Fruit fly (Drosophila melanogaster) whole organism, embryonic: ENCODE results near the gene CG31431.

ENCODE experiments used
- CG1024 ChIP-seq: fragments of 200-800 bp; sonication (Bioruptor generic); IDR thresholded peaks from 2 replicates; pipeline ENCODE4 v1.3.6; 2022; ENCODE audit warnings: missing biosample characterization, missing genetic modification characterization
- CG10543 ChIP-seq: fragments of 200-800 bp; sonication (Bioruptor generic); optimal IDR thresholded peaks from 3 replicates; lab custom pipeline; 2017; ENCODE audit warnings: missing biosample characterization, mild to moderate bottlenecking, missing genetic modification characterization, moderate library complexity
- CG10979 ChIP-seq: fragments of 200-800 bp; sonication (Bioruptor generic); optimal IDR thresholded peaks from 2 replicates; lab custom pipeline; 2018; ENCODE audit warnings: missing biosample characterization, mild to moderate bottlenecking, missing genetic modification characterization, moderate library complexity
- CG1233 ChIP-seq: fragments of 200-800 bp; sonication (Bioruptor generic); optimal IDR thresholded peaks from 4 replicates; lab custom pipeline; 2018; ENCODE audit warnings: missing biosample characterization, mild to moderate bottlenecking, missing genetic modification characterization
- CG12659 ChIP-seq: fragments of 200-800 bp; sonication (Bioruptor generic); optimal IDR thresholded peaks from 3 replicates; lab custom pipeline; 2017; ENCODE audit warnings: mild to moderate bottlenecking, missing biosample characterization, missing genetic modification reagents, missing genetic modification characterization
- CG13296 ChIP-seq: fragments of 200-800 bp; sonication (Bioruptor generic); optimal IDR thresholded peaks from 3 replicates; lab custom pipeline; 2018; ENCODE audit warnings: missing biosample characterization, mild to moderate bottlenecking, missing genetic modification characterization
- CG14014 ChIP-seq: fragments of 200-800 bp; sonication (Bioruptor generic); IDR thresholded peaks from 2 replicates; pipeline ENCODE4 v1.3.6; 2022; ENCODE audit warnings: missing biosample characterization, missing genetic modification characterization
- CG15696 ChIP-seq: fragments of 200-800 bp; sonication (Bioruptor generic); optimal IDR thresholded peaks from 2 replicates; lab custom pipeline; 2019; ENCODE audit warnings: missing biosample characterization, mild to moderate bottlenecking, missing genetic modification characterization, moderate library complexity
- CG17328 ChIP-seq: fragments of 200-800 bp; sonication (Bioruptor generic); IDR thresholded peaks from 2 replicates; pipeline ENCODE4 v1.3.6; 2022; ENCODE audit warnings: missing biosample characterization, missing genetic modification characterization
- CG17802 ChIP-seq: fragments of 200-800 bp; sonication (Bioruptor generic); optimal IDR thresholded peaks from 2 replicates; lab custom pipeline; 2018; ENCODE audit warnings: missing biosample characterization, mild to moderate bottlenecking, missing genetic modification characterization, moderate library complexity
- CG2678 ChIP-seq: fragments of 200-800 bp; sonication (Bioruptor generic); optimal IDR thresholded peaks from 3 replicates; lab custom pipeline; 2019; ENCODE audit warnings: missing biosample characterization, mild to moderate bottlenecking, missing genetic modification characterization, moderate library complexity
- CG3281 ChIP-seq: fragments of 200-800 bp; sonication (Bioruptor generic); optimal IDR thresholded peaks from 3 replicates; lab custom pipeline; 2017; ENCODE audit warnings: missing biosample characterization, mild to moderate bottlenecking, missing genetic modification characterization
- CG34422 ChIP-seq: fragments of 200-800 bp; sonication (Bioruptor generic); IDR thresholded peaks from 3 replicates; pipeline ENCODE4 v1.3.6; 2022; ENCODE audit warnings: missing biosample characterization, missing genetic modification characterization
- CG4820 ChIP-seq: fragments of 200-800 bp; sonication (Bioruptor generic); optimal IDR thresholded peaks from 3 replicates; lab custom pipeline; 2016; ENCODE audit warnings: missing biosample characterization, missing genetic modification characterization
- CG6765 ChIP-seq: fragments of 200-800 bp; sonication (Bioruptor generic); optimal IDR thresholded peaks from 3 replicates; lab custom pipeline; 2017; ENCODE audit warnings: missing biosample characterization, mild to moderate bottlenecking, missing genetic modification characterization
- CG7963 ChIP-seq: fragments of 200-800 bp; sonication (Bioruptor generic); IDR thresholded peaks from 3 replicates; pipeline ENCODE4 v1.3.6; 2022; ENCODE audit warnings: missing biosample characterization, missing genetic modification characterization; ENCODE audit not compliant: partially characterized antibody
- CG8290 ChIP-seq, 3 experiments: fragments of 200-800 bp; sonication (Bioruptor generic); optimal IDR thresholded peaks; 2 replicates each; lab custom pipeline; 2016 to 2019; ENCODE audit warnings: missing biosample characterization in 3 of 3, missing genetic modification characterization in 3 of 3, mild to moderate bottlenecking in 2 of 3, moderate library complexity in 1 of 3
- HHEX ChIP-seq: fragments of 200-800 bp; sonication (Bioruptor generic); optimal IDR thresholded peaks from 3 replicates; lab custom pipeline; 2017; ENCODE audit warnings: missing biosample characterization, mild to moderate bottlenecking, missing genetic modification characterization, missing genetic modification reagents
- HLHmδ ChIP-seq: fragments of 200-800 bp; sonication (Bioruptor generic); optimal IDR thresholded peaks from 2 replicates; lab custom pipeline; 2018; ENCODE audit warnings: missing biosample characterization, mild to moderate bottlenecking, missing genetic modification characterization, moderate library complexity
- Hr39 ChIP-seq: fragments of >200 bp; optimal IDR thresholded peaks from 2 replicates; lab custom pipeline; 2017
- Lhr ChIP-seq: fragments of 200-800 bp; sonication (Bioruptor generic); optimal IDR thresholded peaks from 3 replicates; lab custom pipeline; 2017; ENCODE audit warnings: mild to moderate bottlenecking, missing biosample characterization, missing genetic modification reagents, missing genetic modification characterization
- Med ChIP-seq: fragments of 200-800 bp; sonication (Bioruptor generic); peaks from one replicate; lab custom pipeline; 2016; ENCODE audit warnings: missing biosample characterization, missing genetic modification characterization, mild to moderate bottlenecking, inconsistent platforms, moderate library complexity
- Meics ChIP-seq: fragments of 200-800 bp; sonication (Bioruptor generic); optimal IDR thresholded peaks from 2 replicates; lab custom pipeline; 2017; ENCODE audit warnings: missing biosample characterization, mild to moderate bottlenecking, missing genetic modification characterization
- NFAT ChIP-seq: fragments of 200-800 bp; sonication (Bioruptor generic); IDR thresholded peaks from 2 replicates; pipeline ENCODE4 v1.3.6; 2022; ENCODE audit warnings: missing biosample characterization, missing genetic modification characterization
- Trl ChIP-seq, 3 experiments: fragments of >200 bp in 2 of 3; fragments of 200-800 bp in 1 of 3; sonication (Bioruptor generic) in 1 of 3; optimal IDR thresholded peaks; 2 replicates in 1 of 3; 3 replicates in 2 of 3; lab custom pipeline; 2016 to 2017; ENCODE audit warnings: missing biosample characterization in 1 of 3, missing genetic modification characterization in 1 of 3
- abd-A ChIP-seq: fragments of 200-800 bp; sonication (Bioruptor generic); optimal IDR thresholded peaks from 3 replicates; lab custom pipeline; 2019; ENCODE audit warnings: missing biosample characterization, mild to moderate bottlenecking, missing genetic modification characterization, moderate library complexity
- ap ChIP-seq: fragments of 200-800 bp; sonication (Bioruptor generic); IDR thresholded peaks from 2 replicates; pipeline ENCODE4 v1.3.6; 2022; ENCODE audit warnings: missing biosample characterization, missing genetic modification characterization
- ase ChIP-seq: fragments of 200-800 bp; sonication (Bioruptor generic); IDR thresholded peaks from 3 replicates; pipeline ENCODE4 v1.3.6; 2022; ENCODE audit warnings: missing biosample characterization, missing genetic modification characterization
- bab2 ChIP-seq: fragments of 200-800 bp; sonication (Bioruptor generic); optimal IDR thresholded peaks from 2 replicates; lab custom pipeline; 2016; ENCODE audit warnings: missing biosample characterization, missing genetic modification characterization
- dmrt11E ChIP-seq: fragments of 200-800 bp; sonication (Bioruptor generic); optimal IDR thresholded peaks from 3 replicates; lab custom pipeline; 2018; ENCODE audit warnings: missing biosample characterization, mild to moderate bottlenecking, missing genetic modification characterization, moderate library complexity
- fd3F ChIP-seq: fragments of 200-800 bp; sonication (Bioruptor generic); optimal IDR thresholded peaks from 2 replicates; lab custom pipeline; 2018; ENCODE audit warnings: missing biosample characterization, mild to moderate bottlenecking, missing genetic modification characterization, moderate library complexity
- fd96Cb ChIP-seq: fragments of 200-800 bp; sonication (Bioruptor generic); optimal IDR thresholded peaks from 2 replicates; lab custom pipeline; 2018; ENCODE audit warnings: missing biosample characterization, mild to moderate bottlenecking, missing genetic modification characterization, moderate library complexity
- fru ChIP-seq: fragments of >200 bp; optimal IDR thresholded peaks from 2 replicates; lab custom pipeline; 2017
- gem ChIP-seq: fragments of 200-800 bp; sonication (Bioruptor generic); optimal IDR thresholded peaks from 2 replicates; lab custom pipeline; 2019; ENCODE audit warnings: missing biosample characterization, mild to moderate bottlenecking, missing genetic modification characterization, moderate library complexity
- grau ChIP-seq: fragments of 200-800 bp; optimal IDR thresholded peaks from 3 replicates; lab custom pipeline; 2019; ENCODE audit warnings: missing biosample characterization, mild to moderate bottlenecking, missing genetic modification characterization, moderate library complexity
- lab ChIP-seq: fragments of 200-800 bp; sonication (Bioruptor generic); optimal IDR thresholded peaks from 3 replicates; lab custom pipeline; 2017; ENCODE audit warnings: missing biosample characterization, missing genetic modification characterization, mild to moderate bottlenecking, moderate library complexity, missing genetic modification reagents
- lola ChIP-seq, 3 experiments: fragments of >200 bp in 2 of 3; fragments of 200-800 bp in 1 of 3; sonication (Bioruptor generic) in 1 of 3; optimal IDR thresholded peaks; 2 replicates each; lab custom pipeline; 2017 to 2019; ENCODE audit warnings: missing biosample characterization in 3 of 3, missing genetic modification characterization in 3 of 3, mild to moderate bottlenecking in 1 of 3, moderate library complexity in 1 of 3
- maf-S ChIP-seq: fragments of 200-800 bp; sonication (Bioruptor generic); optimal IDR thresholded peaks from 2 replicates; lab custom pipeline; 2016; ENCODE audit warnings: missing biosample characterization, missing genetic modification characterization
- mirr ChIP-seq: fragments of 200-800 bp; sonication (Bioruptor generic); optimal IDR thresholded peaks from 3 replicates; lab custom pipeline; 2018; ENCODE audit warnings: missing biosample characterization, mild to moderate bottlenecking, missing genetic modification characterization
- odd ChIP-seq: fragments of 200-800 bp; sonication (Bioruptor generic); optimal IDR thresholded peaks from 2 replicates; lab custom pipeline; 2017; ENCODE audit warnings: missing biosample characterization, mild to moderate bottlenecking, missing genetic modification characterization
- ranshi ChIP-seq: fragments of 200-800 bp; sonication (Bioruptor generic); IDR thresholded peaks from 2 replicates; pipeline ENCODE4 v1.3.6; 2022; ENCODE audit warnings: missing biosample characterization, missing genetic modification characterization
- row ChIP-seq: fragments of 200-800 bp; sonication (Bioruptor generic); IDR thresholded peaks from 3 replicates; pipeline ENCODE4 v1.3.6; 2022; ENCODE audit warnings: missing biosample characterization, missing genetic modification characterization
- sens ChIP-seq: fragments of 200-800 bp; sonication (Bioruptor generic); peaks from one replicate; lab custom pipeline; 2016; ENCODE audit warnings: missing biosample characterization, missing genetic modification characterization
- sr ChIP-seq: fragments of 200-800 bp; sonication (Bioruptor generic); IDR thresholded peaks from 3 replicates; pipeline ENCODE4 v1.3.6; 2022; ENCODE audit warnings: missing biosample characterization, missing genetic modification characterization
- sug ChIP-seq: fragments of 200-800 bp; optimal IDR thresholded peaks from 2 replicates; lab custom pipeline; 2019; ENCODE audit warnings: missing biosample characterization, mild to moderate bottlenecking, missing genetic modification characterization, moderate library complexity
- wek ChIP-seq: fragments of 200-800 bp; sonication (Bioruptor generic); optimal IDR thresholded peaks from 3 replicates; lab custom pipeline; 2018; ENCODE audit warnings: missing biosample characterization, mild to moderate bottlenecking, missing genetic modification characterization, moderate library complexity

Gene CG31431

dm6 chr3R:21856098-21856872 is 14.2 kb upstream of the CG31431 start, which contains the start of gene glec (continued):
- TF ChIP-seq CG7963 (GFP tag; lab: Robert Waterston, UW) (no peak; the same call in 2 of the 3 replicates), wek (GFP tag; lab: Kevin White, UChicago) (peak; percentile 21), HLHmδ (peak; percentile 87), NFAT (peak; percentile 71), CG17328 (GFP tag; lab: Robert Waterston, UW) (peak; percentile 45; the same call in 1 of the 2 replicates), fru (lab: Kevin White, UChicago) (no peak)

DNA sequence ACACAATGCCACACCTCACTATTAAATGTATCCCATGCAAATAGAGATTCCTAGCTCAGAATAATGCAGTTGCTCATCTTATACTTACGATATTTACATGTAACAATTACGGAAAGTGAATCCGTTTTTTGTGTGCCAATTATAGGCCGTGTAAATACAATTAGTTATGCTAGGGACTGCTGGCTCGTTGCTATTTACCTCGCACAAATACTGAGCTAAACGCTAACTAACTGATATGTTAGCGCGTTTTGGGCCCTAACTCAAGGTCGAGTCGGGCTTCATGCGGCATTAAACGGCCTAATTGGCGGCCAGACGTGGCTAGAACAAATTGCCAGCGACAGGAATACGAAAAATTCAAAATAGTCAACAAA is 13.6 kb upstream of the CG31431 start:
- peak; percentile 12 for TF ChIP-seq CG2678 (tag; lab: Kevin White, UChicago)
- peak; percentile 5 for TF ChIP-seq CG12659 (GFP tag; lab: Kevin White, UChicago)
- TF ChIP-seq bab2, result peak; percentile 14
- peak; percentile 5 for TF ChIP-seq Meics (GFP tag; lab: Kevin White, UChicago)
- TF ChIP-seq maf-S (GFP tag; lab: Kevin White, UChicago), result peak; percentile 4
- TF ChIP-seq fd3F (GFP tag; lab: Kevin White, UChicago), result peak; percentile 12
- TF ChIP-seq CG8290 (GFP tag; optimal IDR thresholded peaks at IDR 0.05; lab: Kevin White, UChicago), result no peak
- TF ChIP-seq CG8290 (tag; optimal IDR thresholded peaks at IDR 0.05; lab: Kevin White, UChicago), result peak in 1 of 2 experiments; percentile 47
- TF ChIP-seq Trl (optimal IDR thresholded peaks at IDR 0.05; lab: Kevin White, UChicago), result no peak
- TF ChIP-seq Trl (GFP tag; optimal IDR thresholded peaks at IDR 0.05; lab: Kevin White, UChicago), result no peak
- peak; percentile 11 for TF ChIP-seq odd
- TF ChIP-seq CG10543, result peak; percentile 29
- TF ChIP-seq CG6765 (GFP tag; lab: Kevin White, UChicago), result peak; percentile 11
- TF ChIP-seq abd-A, result no peak
- TF ChIP-seq fd96Cb, result peak; percentile 13
- TF ChIP-seq Med (GFP tag; lab: Kevin White, UChicago), result peak; percentile 89
- TF ChIP-seq ase (GFP tag; lab: Robert Waterston, UW), result no peak
- no peak for TF ChIP-seq CG4820 (GFP tag; lab: Kevin White, UChicago)
- TF ChIP-seq sug, result peak; percentile 1
- peak; percentile 23 for TF ChIP-seq CG1233 (GFP tag; lab: Kevin White, UChicago)
- 0 out of 2 replicates have a peak, but pooled peaks have one; percentile 26 for TF ChIP-seq CG14014 (GFP tag; lab: Robert Waterston, UW)
- peak; percentile 32 for TF ChIP-seq CG13296 (GFP tag; lab: Kevin White, UChicago)
- TF ChIP-seq lab (GFP tag; lab: Kevin White, UChicago), result peak; percentile 32
- peak; percentile 29 for TF ChIP-seq mirr (GFP tag; lab: Kevin White, UChicago)
- 0 out of 2 replicates have a peak, but pooled peaks have one; percentile 20 for TF ChIP-seq CG1024 (GFP tag; lab: Robert Waterston, UW)
- TF ChIP-seq CG3281 (GFP tag; lab: Kevin White, UChicago), result peak; percentile 4
- TF ChIP-seq Hr39 (lab: Kevin White, UChicago), result no peak
- TF ChIP-seq sr (GFP tag; lab: Robert Waterston, UW), result no peak
- TF ChIP-seq HHEX (GFP tag; lab: Kevin White, UChicago), result peak; percentile 12

DNA sequence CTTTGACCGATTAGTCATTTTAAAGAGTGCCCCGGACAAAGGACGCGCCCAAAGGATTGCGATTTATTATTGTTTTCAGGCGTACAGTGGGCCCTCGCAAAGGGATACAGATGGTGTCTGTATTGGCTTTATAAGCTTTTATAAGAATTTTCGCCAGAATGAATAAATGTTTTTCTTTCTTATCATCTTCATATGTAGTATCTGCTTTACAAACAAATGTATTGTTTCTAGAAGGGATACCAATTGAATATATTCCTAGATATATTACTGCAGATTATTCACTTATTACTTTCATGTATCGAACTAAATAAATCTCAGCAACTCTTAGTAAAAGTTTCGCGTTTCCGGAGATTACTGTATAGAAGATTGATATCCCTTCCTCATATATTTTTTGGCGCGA is 13.0 kb upstream of the CG31431 start:
- TF ChIP-seq row (GFP tag; lab: Robert Waterston, UW) (0 out of 3 replicates have a peak, but pooled peaks have one; percentile 7), CG34422 (GFP tag; lab: Robert Waterston, UW) (no peak), lola (GFP tag; optimal IDR thresholded peaks at IDR 0.05; lab: Kevin White, UChicago) (peak in 1 of 3 experiments; percentile 7), ap (no peak), grau (tag; lab: Kevin White, UChicago) (peak; percentile 79), sens (GFP tag; lab: Kevin White, UChicago) (peak; percentile 70), gem (peak; percentile 1), CG15696 (tag; lab: Kevin White, UChicago) (peak; percentile 46), CG17802 (tag; lab: Kevin White, UChicago) (no peak), ranshi (0 out of 2 replicates have a peak, but pooled peaks have one; percentile 5), dmrt11E (tag; lab: Kevin White, UChicago) (peak; percentile 24), CG10979 (tag; lab: Kevin White, UChicago) (peak; percentile 10), Lhr (GFP tag; lab: Kevin White, UChicago) (no peak)
